Worm (Caenorhabditis elegans) whole organism, late embryonic: Measurements from ENCODE around the gene F33C8.4.
A peak's percentile ranks its signal among the peaks of the same experiment; 100 is the strongest.

Source experiments
- C38D4.7 ChIP-seq: fragments of 200-800 bp; sonication (Bioruptor generic); optimal IDR thresholded peaks from 2 replicates; lab custom pipeline; 2018; ENCODE audit warnings: mild to moderate bottlenecking, missing genetic modification characterization, moderate library complexity, missing compliant biosample characterization
- F13H6.1 ChIP-seq: sonication (generic microtip); optimal IDR thresholded peaks from 2 replicates; lab custom pipeline; 2016; ENCODE audit warnings: missing genetic modification characterization, missing compliant biosample characterization
- K02D7.2 ChIP-seq: sonication (generic microtip); optimal IDR thresholded peaks from 2 replicates; lab custom pipeline; 2017; ENCODE audit warnings: mild to moderate bottlenecking, missing genetic modification characterization, missing compliant biosample characterization
- K09A11.1 ChIP-seq: sonication (generic microtip); optimal IDR thresholded peaks from 2 replicates; lab custom pipeline; 2017; ENCODE audit warnings: antibody characterized with exemption, mild to moderate bottlenecking, missing genetic modification characterization, missing compliant biosample characterization; ENCODE audit not compliant: insufficient read depth
- T23F11.4 ChIP-seq: fragments of 200-800 bp; sonication (Bioruptor generic); optimal IDR thresholded peaks from 2 replicates; lab custom pipeline; 2018; ENCODE audit warnings: mild to moderate bottlenecking, missing genetic modification characterization, missing compliant biosample characterization
- Y22D7AL.16 ChIP-seq: sonication (generic microtip); optimal IDR thresholded peaks from 2 replicates; lab custom pipeline; 2016; ENCODE audit warnings: missing genetic modification characterization, missing compliant biosample characterization
- ahr-1 ChIP-seq: sonication (generic microtip); optimal IDR thresholded peaks from 2 replicates; lab custom pipeline; 2016; ENCODE audit warnings: missing genetic modification characterization, missing compliant biosample characterization
- ama-1 ChIP-seq: fragments of 150-350 bp; optimal IDR thresholded peaks from 2 replicates; lab custom pipeline; 2014
- ceh-14 ChIP-seq: sonication (generic microtip); optimal IDR thresholded peaks from 2 replicates; lab custom pipeline; 2016; ENCODE audit warnings: missing genotype, missing genetic modification characterization, missing compliant biosample characterization
- ceh-18 ChIP-seq: sonication (generic microtip); optimal IDR thresholded peaks from 2 replicates; lab custom pipeline; 2016; ENCODE audit warnings: missing genetic modification characterization, missing compliant biosample characterization
- ceh-30 ChIP-seq: fragments of 150-350 bp; optimal IDR thresholded peaks from 2 replicates; lab custom pipeline; 2014; ENCODE audit warnings: missing biosample characterization, missing genetic modification characterization
- ceh-31 ChIP-seq: sonication (generic microtip); optimal IDR thresholded peaks from 2 replicates; lab custom pipeline; 2016; ENCODE audit warnings: missing genetic modification characterization, missing compliant biosample characterization
- ceh-34 ChIP-seq: sonication (generic microtip); optimal IDR thresholded peaks from 2 replicates; lab custom pipeline; 2016; ENCODE audit warnings: mild to moderate bottlenecking, missing genetic modification characterization, missing compliant biosample characterization
- ceh-48 ChIP-seq: sonication (generic microtip); optimal IDR thresholded peaks from 2 replicates; lab custom pipeline; 2016; ENCODE audit warnings: missing genetic modification characterization, inconsistent platforms, missing compliant biosample characterization
- ceh-9 ChIP-seq: sonication (generic microtip); optimal IDR thresholded peaks from 2 replicates; lab custom pipeline; 2016; ENCODE audit warnings: mild to moderate bottlenecking, missing genetic modification characterization, inconsistent platforms, missing compliant biosample characterization
- dmd-4 ChIP-seq: sonication (generic microtip); optimal IDR thresholded peaks from 2 replicates; lab custom pipeline; 2016; ENCODE audit warnings: borderline replicate concordance, missing genetic modification characterization, missing compliant biosample characterization
- elt-2 ChIP-seq: sonication (generic microtip); optimal IDR thresholded peaks from 2 replicates; lab custom pipeline; 2016; ENCODE audit warnings: missing genetic modification reagents, missing genetic modification characterization, missing compliant biosample characterization
- elt-4 ChIP-seq: sonication (generic microtip); optimal IDR thresholded peaks from 2 replicates; lab custom pipeline; 2016; ENCODE audit warnings: missing genetic modification characterization, missing compliant biosample characterization
- ets-4 ChIP-seq: sonication (generic microtip); optimal IDR thresholded peaks from 2 replicates; lab custom pipeline; 2016; ENCODE audit warnings: missing genetic modification characterization, missing compliant biosample characterization
- fax-1 ChIP-seq: sonication (generic microtip); optimal IDR thresholded peaks from 2 replicates; lab custom pipeline; 2016; ENCODE audit warnings: missing genotype, missing genetic modification characterization, missing compliant biosample characterization
- fkh-6 ChIP-seq: sonication (generic microtip); optimal IDR thresholded peaks from 2 replicates; lab custom pipeline; 2016; ENCODE audit warnings: missing genetic modification characterization, missing compliant biosample characterization
- gmeb-2 ChIP-seq: sonication (generic microtip); optimal IDR thresholded peaks from 2 replicates; lab custom pipeline; 2016; ENCODE audit warnings: missing genetic modification characterization, inconsistent platforms, missing compliant biosample characterization
- hlh-13 ChIP-seq: fragments of 200-800 bp; sonication (Bioruptor generic); optimal IDR thresholded peaks from 2 replicates; lab custom pipeline; 2018; ENCODE audit warnings: mild to moderate bottlenecking, missing genetic modification characterization, missing compliant biosample characterization
- nhr-11 ChIP-seq: fragments of 150-350 bp; optimal IDR thresholded peaks from 2 replicates; lab custom pipeline; 2014; ENCODE audit warnings: missing biosample characterization, missing genetic modification characterization
- nhr-232 ChIP-seq: sonication (generic microtip); optimal IDR thresholded peaks from 2 replicates; lab custom pipeline; 2016; ENCODE audit warnings: missing genetic modification characterization, missing compliant biosample characterization
- pat-9 ChIP-seq: fragments of 200-800 bp; sonication (Bioruptor generic); optimal IDR thresholded peaks from 2 replicates; lab custom pipeline; 2018; ENCODE audit warnings: mild to moderate bottlenecking, missing genetic modification characterization, moderate library complexity, missing compliant biosample characterization
- pax-1 ChIP-seq: fragments of 150-350 bp; optimal IDR thresholded peaks from 2 replicates; lab custom pipeline; 2014; ENCODE audit warnings: missing biosample characterization, missing genetic modification characterization
- pha-4 ChIP-seq: fragments of 150-350 bp; optimal IDR thresholded peaks from 2 replicates; lab custom pipeline; 2018; ENCODE audit warnings: missing biosample characterization, missing genetic modification reagents, missing genetic modification characterization
- ref-2 ChIP-seq: sonication (generic microtip); optimal IDR thresholded peaks from 2 replicates; lab custom pipeline; 2016; ENCODE audit warnings: missing genetic modification characterization, missing compliant biosample characterization
- syd-9 ChIP-seq: sonication (generic microtip); optimal IDR thresholded peaks from 2 replicates; lab custom pipeline; 2016; ENCODE audit warnings: mild to moderate bottlenecking, missing genetic modification characterization, moderate library complexity, missing compliant biosample characterization
- ttx-3 ChIP-seq: sonication (generic microtip); optimal IDR thresholded peaks from 2 replicates; lab custom pipeline; 2016; ENCODE audit warnings: missing genetic modification reagents, missing genetic modification characterization, missing compliant biosample characterization
- unc-42 ChIP-seq: sonication (generic microtip); optimal IDR thresholded peaks from 2 replicates; lab custom pipeline; 2016; ENCODE audit warnings: missing genotype, missing genetic modification characterization, missing compliant biosample characterization

F33C8.4 gene

ce11 chrX:14731828-14732331, at the start of gene F33C8.4:
Gene F33C8.4 (plus strand): TSS chrX:14732281.
- no peak for TF ChIP-seq K09A11.1 (tag; lab: Kevin White, UChicago)
- TF ChIP-seq ceh-18 (tag; lab: Kevin White, UChicago): peak; percentile 49
- no peak for TF ChIP-seq ceh-30

- TF ChIP-seq pat-9 (tag; lab: Kevin White, UChicago): peak; percentile 5
- no peak for TF ChIP-seq pha-4 (tag; lab: Kevin White, UChicago)
- peak; percentile 64 for TF ChIP-seq ceh-18 (tag; lab: Kevin White, UChicago)
Observed at ce11 chrX:14684406-14684927, 47.6 kb upstream of the F33C8.4 start, which contains the start of gene csq-1. Gene csq-1 (plus strand): TSS chrX:14684877.

- TF ChIP-seq gmeb-2 (no peak), pha-4 (tag; lab: Kevin White, UChicago) (no peak), F13H6.1 (tag; lab: Kevin White, UChicago) (no peak), K09A11.1 (tag; lab: Kevin White, UChicago) (no peak), ama-1 (lab: Kevin White, UChicago) (no peak), K02D7.2 (tag; lab: Kevin White, UChicago) (no peak), pat-9 (tag; lab: Kevin White, UChicago) (no peak), ttx-3 (no peak), ref-2 (tag; lab: Kevin White, UChicago) (no peak), nhr-11 (tag; lab: Kevin White, UChicago) (no peak), dmd-4 (tag; lab: Kevin White, UChicago) (no peak), ceh-9 (tag; lab: Kevin White, UChicago) (no peak), fkh-6 (tag; lab: Kevin White, UChicago) (no peak), syd-9 (no peak), elt-4 (tag; lab: Kevin White, UChicago) (no peak), unc-42 (tag; lab: Kevin White, UChicago) (no peak), nhr-232 (tag; lab: Kevin White, UChicago) (no peak), T23F11.4 (no peak), ceh-48 (no peak), ahr-1 (no peak)
Observed at ce11 chrX:14692905-14693304, 39.2 kb upstream of the F33C8.4 start, which contains the start of gene sox-3. Gene sox-3 (minus strand): TSS chrX:14693005.

ce11 chrX:14694633-14695177, 37.4 kb upstream of the F33C8.4 start:
- TF ChIP-seq ceh-31 (tag; lab: Kevin White, UChicago) (no peak), T23F11.4 (no peak), unc-42 (tag; lab: Kevin White, UChicago) (peak; percentile 96)

- TF ChIP-seq hlh-13 (GFP tag; lab: Kevin White, UChicago) (no peak), unc-42 (tag; lab: Kevin White, UChicago) (peak; percentile 68)
Observed at ce11 chrX:14695892-14696291, 36.2 kb upstream of the F33C8.4 start.

- TF ChIP-seq unc-42 (tag; lab: Kevin White, UChicago) (no peak), ref-2 (tag; lab: Kevin White, UChicago) (no peak)
Observed at ce11 chrX:14699866-14700265, 32.2 kb upstream of the F33C8.4 start, which contains the start of gene hch-1. Gene hch-1 (minus strand): TSS chrX:14699977.

- TF ChIP-seq elt-2 (tag; lab: Kevin White, UChicago) (no peak), ref-2 (tag; lab: Kevin White, UChicago) (no peak), fax-1 (tag; lab: Kevin White, UChicago) (no peak), fkh-6 (tag; lab: Kevin White, UChicago) (no peak), ceh-34 (no peak), nhr-11 (tag; lab: Kevin White, UChicago) (no peak), Y22D7AL.16 (tag; lab: Kevin White, UChicago) (no peak), pax-1 (peak; percentile 11), C38D4.7 (GFP tag; lab: Kevin White, UChicago) (no peak), ceh-14 (tag; lab: Kevin White, UChicago) (no peak), ets-4 (tag; lab: Kevin White, UChicago) (peak; percentile 9)
Observed at ce11 chrX:14701490-14701889, 30.6 kb upstream of the F33C8.4 start, which contains the start of gene F40E10.5. Gene F40E10.5 (plus strand): TSS chrX:14701790.
